Fruit fly (Drosophila melanogaster): ENCODE data around the gene Asciz.

The Asciz gene

dm6 chr3L:3198447-3199402, 32.7 kb upstream of the Asciz start, which contains the start of the genes CG32276 and gry (continued):
- peak; percentile 57 for TF ChIP-seq fd96Cb (tag; optimal IDR thresholded peaks at IDR 0.05)
- TF ChIP-seq chinmo (GFP tag; IDR thresholded peaks at IDR 0.05; ENCODE audit: partially characterized antibody) = 0 out of 4 replicates have a peak, but pooled peaks have one; percentile 54
- TF ChIP-seq CG6175 (GFP tag; IDR thresholded peaks at IDR 0.05) = 0 out of 3 replicates have a peak, but pooled peaks have one; percentile 12
- no peak for TF ChIP-seq rib (GFP tag; IDR thresholded peaks at IDR 0.05)
- TF ChIP-seq CG7556 (GFP tag; optimal IDR thresholded peaks at IDR 0.05) = peak; percentile 60
- peak; percentile 84 for TF ChIP-seq CG13424 (tag; optimal IDR thresholded peaks at IDR 0.05)
- no peak for TF ChIP-seq pita (GFP tag; optimal IDR thresholded peaks at IDR 0.05)
- TF ChIP-seq usp (GFP tag; optimal IDR thresholded peaks at IDR 0.05) = no peak
- peak; percentile 61 for TF ChIP-seq CG3163 (GFP tag; optimal IDR thresholded peaks at IDR 0.05)
- no peak; the same call in 2 of the 3 replicates for TF ChIP-seq sr (GFP tag; IDR thresholded peaks at IDR 0.05)
- no peak for TF ChIP-seq Mrtf (GFP tag; IDR thresholded peaks at IDR 0.05)
- no peak for TF ChIP-seq gsb (GFP tag; IDR thresholded peaks at IDR 0.05)
- TF ChIP-seq Dll (GFP tag; IDR thresholded peaks at IDR 0.05; ENCODE audit: partially characterized antibody) = peak; percentile 43; the same call in 1 of the 4 replicates
- no peak for TF ChIP-seq CG14965 (GFP tag; optimal IDR thresholded peaks at IDR 0.05; ENCODE audit: borderline replicate concordance)
- TF ChIP-seq gcm (GFP tag; optimal IDR thresholded peaks at IDR 0.05) = no peak
- peak; percentile 35 for TF ChIP-seq BtbVII (GFP tag; optimal IDR thresholded peaks at IDR 0.05)
- TF ChIP-seq seq (GFP tag; IDR thresholded peaks at IDR 0.05) = peak; percentile 45; the same call in 1 of the 2 replicates
- peak; percentile 57 for TF ChIP-seq repo (GFP tag; optimal IDR thresholded peaks at IDR 0.05)
- TF ChIP-seq vfl (GFP tag; optimal IDR thresholded peaks at IDR 0.05) = peak; percentile 77
- TF ChIP-seq CG4707 (GFP tag; optimal IDR thresholded peaks at IDR 0.05) = no peak
- TF ChIP-seq CG9797 (GFP tag; optimal IDR thresholded peaks at IDR 0.05) = peak; percentile 96
- TF ChIP-seq trh (GFP tag; optimal IDR thresholded peaks at IDR 0.05) = peak; percentile 63
- no peak for TF ChIP-seq gsb-n (tag; optimal IDR thresholded peaks at IDR 0.05)
- peak; percentile 11 for TF ChIP-seq Usf (GFP tag; optimal IDR thresholded peaks at IDR 0.05)
- TF ChIP-seq CkIIα-i1 (GFP tag; IDR thresholded peaks at IDR 0.05) = no peak
- peak; percentile 55 for TF ChIP-seq CG9876 (GFP tag; optimal IDR thresholded peaks at IDR 0.05)
- TF ChIP-seq CG8944 (GFP tag; optimal IDR thresholded peaks at IDR 0.05) = peak; percentile 82
- TF ChIP-seq CG16779 (GFP tag; IDR thresholded peaks at IDR 0.05) = no peak
- TF ChIP-seq psq (GFP tag; optimal IDR thresholded peaks at IDR 0.05) = peak; percentile 47
- TF ChIP-seq CG1647 (GFP tag; optimal IDR thresholded peaks at IDR 0.05) = peak; percentile 79
- TF ChIP-seq CG7372 (GFP tag; IDR thresholded peaks at IDR 0.05) = peak; percentile 66; the same call in 1 of the 2 replicates
- peak; percentile 77 for TF ChIP-seq Sry-δ (GFP tag; optimal IDR thresholded peaks at IDR 0.05)
- TF ChIP-seq nau (GFP tag; optimal IDR thresholded peaks at IDR 0.05) = no peak
- peak; percentile 70 for TF ChIP-seq mirr (GFP tag; optimal IDR thresholded peaks at IDR 0.05)
- TF ChIP-seq HLH4C (GFP tag; IDR thresholded peaks at IDR 0.05; ENCODE audit: partially characterized antibody) = no peak; the same call in 2 of the 3 replicates
- TF ChIP-seq CG17186 (GFP tag; optimal IDR thresholded peaks at IDR 0.05) = peak; percentile 81
- TF ChIP-seq CG12299 (tag; optimal IDR thresholded peaks at IDR 0.05) = peak; percentile 68
- no peak for TF ChIP-seq CG6765 (GFP tag; optimal IDR thresholded peaks at IDR 0.05)
- TF ChIP-seq Ets97D (GFP tag; optimal IDR thresholded peaks at IDR 0.05) = peak; percentile 90
- TF ChIP-seq CG10209 (GFP tag; optimal IDR thresholded peaks at IDR 0.05) = peak; percentile 64
- TF ChIP-seq CG17568 (GFP tag; optimal IDR thresholded peaks at IDR 0.05) = no peak
- peak; percentile 99 for TF ChIP-seq CG7928 (GFP tag; optimal IDR thresholded peaks at IDR 0.05)
- TF ChIP-seq CG6791 (GFP tag; IDR thresholded peaks at IDR 0.05; ENCODE audit: partially characterized antibody) = no peak
- TF ChIP-seq Atf6 (GFP tag; IDR thresholded peaks at IDR 0.05) = peak; percentile 39; the same call in 1 of the 2 replicates
- TF ChIP-seq CG1832 (GFP tag; optimal IDR thresholded peaks at IDR 0.05) = no peak
- peak; percentile 87 for TF ChIP-seq lab (GFP tag; optimal IDR thresholded peaks at IDR 0.05)
- no peak for TF ChIP-seq peb (GFP tag; IDR thresholded peaks at IDR 0.05)
- TF ChIP-seq CG7357 (GFP tag; IDR thresholded peaks at IDR 0.05) = peak; percentile 46; the same call in 1 of the 3 replicates
